Worm (Caenorhabditis elegans) whole organism, L3 larva: ENCODE data around the gene mxl-2.

Experiments used
- ceh-16 ChIP-seq: sonication (generic microtip); optimal IDR thresholded peaks from 2 replicates; lab custom pipeline; 2017; ENCODE audit warnings: missing biosample characterization, missing genetic modification characterization
- lin-39 ChIP-seq: fragments of 150-350 bp; optimal IDR thresholded peaks from 2 replicates; lab custom pipeline; 2018; ENCODE audit warnings: missing biosample characterization, missing genetic modification reagents, missing genetic modification characterization

DNA sequence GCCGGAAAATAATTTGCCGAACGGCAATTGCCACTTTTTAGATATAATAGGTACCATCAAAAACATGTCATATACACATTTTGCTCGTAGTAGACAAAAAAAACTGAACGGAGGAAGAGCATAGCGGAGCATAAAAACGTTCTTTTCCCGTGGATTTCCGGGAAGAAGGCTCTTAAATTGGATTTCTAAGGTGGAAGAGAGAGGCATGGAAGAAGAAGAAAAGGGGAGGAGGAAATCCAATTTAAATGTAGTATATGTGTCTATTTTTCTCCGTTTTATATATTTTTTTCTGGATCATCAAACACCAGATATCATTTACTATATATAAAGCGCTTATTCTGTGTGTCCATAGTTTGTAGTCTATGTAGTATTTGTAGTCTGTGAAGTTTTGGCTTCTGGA, 23.5 kb upstream of the mxl-2 start:
- no peak for TF ChIP-seq lin-39 (tag; lab: Kevin White, UChicago)
- TF ChIP-seq ceh-16: no peak
